Worm (Caenorhabditis elegans): ENCODE results near the gene T20B12.7.

T20B12.7 gene

DNA sequence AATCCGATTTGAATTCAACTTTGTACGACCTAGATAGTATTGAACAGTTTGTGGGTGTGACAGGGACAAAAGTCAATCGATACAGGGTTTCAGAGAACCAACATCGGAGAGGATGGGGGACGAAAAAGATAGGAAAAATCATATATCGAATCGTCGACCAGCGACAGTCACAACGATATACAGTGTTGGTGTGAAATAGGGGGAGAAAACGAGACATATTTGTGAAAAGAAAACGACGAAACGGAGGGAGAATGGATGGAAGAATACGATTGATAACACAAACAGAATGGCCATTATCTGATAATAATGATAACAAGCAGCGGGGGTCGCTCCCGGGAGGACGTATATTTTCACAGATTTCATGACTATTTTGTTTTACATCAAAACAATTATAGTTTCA is 3.4 kb downstream of the T20B12.7 start:
- TF ChIP-seq rcor-1 (GFP tag; IDR thresholded peaks at IDR 0.05): no peak
- TF ChIP-seq nhr-120 (GFP tag; IDR thresholded peaks at IDR 0.05): no peak
- no peak for TF ChIP-seq egl-18 (GFP tag; IDR thresholded peaks at IDR 0.05)
- TF ChIP-seq nhr-90 (tag; optimal IDR thresholded peaks at IDR 0.05): no peak
- TF ChIP-seq ceh-79 (tag; optimal IDR thresholded peaks at IDR 0.05): no peak
- TF ChIP-seq bed-1 (GFP tag; IDR thresholded peaks at IDR 0.05): no peak
- TF ChIP-seq B0019.2 (GFP tag; conservative IDR thresholded peaks at IDR 0.05): no peak
- no peak for TF ChIP-seq bed-2 (GFP tag; IDR thresholded peaks at IDR 0.05)
- TF ChIP-seq sea-2 (GFP tag; IDR thresholded peaks at IDR 0.05): no peak
- peak; percentile 77 for TF ChIP-seq nhr-80 (tag; optimal IDR thresholded peaks at IDR 0.05)
- no peak for TF ChIP-seq xnd-1 (tag; optimal IDR thresholded peaks at IDR 0.05)
- no peak for TF ChIP-seq him-1 (tag; optimal IDR thresholded peaks at IDR 0.05)
- no peak for TF ChIP-seq nhr-179 (tag; optimal IDR thresholded peaks at IDR 0.05)
- TF ChIP-seq ceh-58 (GFP tag; IDR thresholded peaks at IDR 0.05): no peak
- TF ChIP-seq ama-1 (optimal IDR thresholded peaks at IDR 0.05): peak; percentile 55
- no peak for TF ChIP-seq ama-1 (GFP tag; optimal IDR thresholded peaks at IDR 0.05)
- TF ChIP-seq Y67H2A.10 (GFP tag; conservative IDR thresholded peaks at IDR 0.05): no peak
- TF ChIP-seq snpc-1.3 (tag; optimal IDR thresholded peaks at IDR 0.05; ENCODE audit: insufficient read depth): no peak

DNA sequence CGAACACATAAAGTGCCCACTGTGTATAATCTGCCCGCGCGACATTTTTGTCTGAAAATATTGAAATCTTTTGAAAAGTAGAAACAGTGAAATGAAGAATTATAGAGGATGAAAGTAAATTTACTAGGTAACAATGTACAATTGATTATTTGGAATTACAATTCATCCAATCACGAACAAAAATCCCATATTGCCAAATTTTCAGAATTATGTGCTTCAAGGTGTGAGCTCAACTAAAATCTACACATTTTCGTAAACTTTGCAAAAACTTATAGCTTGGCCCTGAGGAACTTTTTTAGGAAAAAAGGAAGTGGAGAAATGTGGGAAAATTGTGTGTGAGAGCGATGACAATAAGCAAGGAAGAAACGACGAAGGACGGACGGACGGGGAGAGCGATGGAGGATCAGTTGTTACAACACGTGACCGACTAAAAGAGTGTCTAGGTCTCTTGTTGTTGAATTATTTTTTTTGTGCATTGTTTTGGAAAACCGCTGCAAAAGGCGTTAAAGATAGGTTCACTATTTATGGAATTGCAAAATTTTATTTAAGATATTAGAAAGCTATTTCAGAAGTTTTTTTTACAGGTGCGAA is 4.1 kb downstream of the T20B12.7 start, which contains the start of gene mml-1:
Gene mml-1 (minus strand): TSS at position 51 of the 591 bp plus-strand sequence.
- peak; percentile 6 for TF ChIP-seq tbp1 (GFP tag; optimal IDR thresholded peaks at IDR 0.05)
- no peak for TF ChIP-seq Y67H2A.10 (GFP tag; conservative IDR thresholded peaks at IDR 0.05)
- peak; percentile 50 for TF ChIP-seq ama-1 (optimal IDR thresholded peaks at IDR 0.05)
- no peak for TF ChIP-seq ama-1 (GFP tag; optimal IDR thresholded peaks at IDR 0.05)
- 0 out of 2 replicates have a peak, but pooled peaks have one; percentile 6 for TF ChIP-seq pbrm-1 (GFP tag; IDR thresholded peaks at IDR 0.05)

DNA sequence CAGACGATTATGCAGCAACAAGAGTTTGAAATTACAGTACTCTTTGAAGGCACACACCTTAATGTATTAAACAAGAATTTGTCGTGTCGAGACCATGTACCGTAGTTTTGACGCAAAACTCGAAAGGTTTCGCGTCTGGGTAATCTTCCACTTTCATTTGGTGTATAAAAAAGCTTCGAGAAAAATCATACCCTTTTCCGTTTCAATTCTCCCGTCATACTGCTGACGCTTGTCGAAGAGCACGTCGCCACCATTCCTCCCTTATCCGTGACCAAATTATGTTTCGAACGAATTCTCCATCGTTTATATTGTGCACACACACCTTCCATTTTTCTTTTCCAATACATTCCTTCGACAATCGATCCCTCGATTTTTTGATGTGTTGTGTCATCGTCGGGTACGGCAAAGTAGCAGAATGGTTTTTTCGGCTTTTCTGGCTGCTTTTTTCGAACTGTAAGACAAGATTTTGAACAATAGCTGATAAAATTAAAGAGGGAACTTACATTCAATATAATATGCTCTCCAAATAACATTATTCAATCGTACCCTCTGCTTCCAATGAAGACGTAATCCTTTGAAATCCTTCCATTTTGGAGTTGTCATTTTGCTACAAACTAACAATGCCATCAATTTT is 4.9 kb downstream of the T20B12.7 start:
- no peak for TF ChIP-seq aptf-2 (GFP tag; conservative IDR thresholded peaks at IDR 0.05)
- no peak for TF ChIP-seq nhr-27 (tag; optimal IDR thresholded peaks at IDR 0.05)
- no peak for TF ChIP-seq fkh-3 (tag; optimal IDR thresholded peaks at IDR 0.05)
- no peak for TF ChIP-seq efl-1 (GFP tag; optimal IDR thresholded peaks at IDR 0.05)
- TF ChIP-seq pbrm-1 (GFP tag; IDR thresholded peaks at IDR 0.05): no peak
- no peak for TF ChIP-seq rpc-1 (optimal IDR thresholded peaks at IDR 0.05)
- no peak for TF ChIP-seq rpc-1 (tag; optimal IDR thresholded peaks at IDR 0.05)
- no peak for TF ChIP-seq dpl-1 (GFP tag; optimal IDR thresholded peaks at IDR 0.05)
- TF ChIP-seq ccch-3 (GFP tag; optimal IDR thresholded peaks at IDR 0.05): no peak
- no peak for TF ChIP-seq zim-3 (tag; optimal IDR thresholded peaks at IDR 0.05)
- no peak for TF ChIP-seq snpc-3.4 (tag; optimal IDR thresholded peaks at IDR 0.05)

- TF ChIP-seq let-526 (GFP tag; IDR thresholded peaks at IDR 0.05) (no peak), tbp1 (GFP tag; optimal IDR thresholded peaks at IDR 0.05) (peak; percentile 25)
Measured at ce11 chrIII:7370569-7370968, 8.3 kb downstream of the T20B12.7 start.

DNA sequence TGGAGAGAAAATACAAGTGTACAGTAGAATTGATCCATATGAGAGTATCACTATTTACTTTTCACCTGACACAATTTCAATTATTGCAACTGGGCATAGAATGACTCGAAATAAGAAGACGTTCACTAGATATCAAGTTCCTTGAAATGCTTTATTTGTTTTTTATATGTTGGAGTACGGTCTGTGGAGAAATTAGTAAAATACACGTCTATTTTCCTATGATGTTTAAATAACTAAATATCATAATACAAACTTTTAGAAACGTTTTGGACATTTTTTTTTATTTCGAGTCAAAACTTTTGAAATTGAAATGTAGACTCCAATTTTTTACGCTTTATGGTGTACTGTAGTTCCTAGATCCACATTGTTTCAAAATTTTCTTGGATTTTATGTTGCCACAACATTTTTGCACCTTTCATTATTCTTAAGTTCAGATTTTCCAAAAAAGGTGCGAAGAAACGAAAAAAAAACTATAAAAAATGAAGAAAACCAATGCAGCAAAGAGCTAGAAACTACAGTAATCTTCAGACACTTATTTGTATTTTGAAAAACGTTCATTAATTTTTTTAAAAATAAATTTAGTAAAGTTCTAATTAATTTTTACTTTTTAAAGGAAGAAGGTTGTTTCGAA is 9.3 kb downstream of the T20B12.7 start:
- TF ChIP-seq Y79H2A.3 (GFP tag; conservative IDR thresholded peaks at IDR 0.05) (no peak), ceh-91 (GFP tag; IDR thresholded peaks at IDR 0.05) (no peak), B0336.3 (GFP tag; IDR thresholded peaks at IDR 0.05) (0 out of 2 replicates have a peak, but pooled peaks have one; percentile 13), hmg-1.2 (GFP tag; IDR thresholded peaks at IDR 0.05) (no peak), F10E7.11 (tag; optimal IDR thresholded peaks at IDR 0.05) (no peak), C17E4.6 (GFP tag; IDR thresholded peaks at IDR 0.05) (no peak), zim-3 (tag; optimal IDR thresholded peaks at IDR 0.05) (no peak), D2030.7 (GFP tag; IDR thresholded peaks at IDR 0.05) (no peak), ztf-22 (GFP tag; optimal IDR thresholded peaks at IDR 0.05) (no peak), sea-2 (GFP tag; IDR thresholded peaks at IDR 0.05) (no peak), lir-1 (GFP tag; conservative IDR thresholded peaks at IDR 0.05) (no peak), somi-1 (GFP tag; optimal IDR thresholded peaks at IDR 0.05) (peak; percentile 34), aptf-3 (GFP tag; IDR thresholded peaks at IDR 0.05) (no peak)
